Worm (Caenorhabditis elegans) whole organism, L1 larva: ENCODE data around the gene Y46G5A.14.

Experiments used
- C04F5.9 ChIP-seq: sonication (generic microtip); optimal IDR thresholded peaks from 2 replicates; lab custom pipeline; 2016; ENCODE audit warnings: missing genetic modification characterization, missing compliant biosample characterization
- F16B12.6 ChIP-seq: fragments of 150-350 bp; optimal IDR thresholded peaks from 2 replicates; lab custom pipeline; 2014; ENCODE audit warnings: missing biosample characterization, missing genetic modification characterization
- blmp-1 ChIP-seq: fragments of 150-350 bp; optimal IDR thresholded peaks from 2 replicates; lab custom pipeline; 2014; ENCODE audit warnings: missing biosample characterization, missing genetic modification characterization
- ceh-8 ChIP-seq: fragments of 200-800 bp; sonication (Bioruptor generic); optimal IDR thresholded peaks from 2 replicates; lab custom pipeline; 2018; ENCODE audit warnings: mild to moderate bottlenecking, missing genetic modification characterization, moderate library complexity, missing compliant biosample characterization
- ceh-82 ChIP-seq, 3 experiments: fragments of 150-350 bp in 1 of 3; sonication (generic microtip) in 2 of 3; optimal IDR thresholded peaks; 2 replicates each; lab custom pipeline; 2014 to 2017; ENCODE audit warnings: missing biosample characterization in 3 of 3, missing genetic modification characterization in 3 of 3
- ceh-88 ChIP-seq: fragments of 200-800 bp; sonication (Bioruptor generic); IDR thresholded peaks from 2 replicates; pipeline ENCODE4 v1.3.6; 2022; ENCODE audit warnings: missing genetic modification characterization, missing compliant biosample characterization
- ces-1 ChIP-seq: fragments of 150-350 bp; optimal IDR thresholded peaks from 2 replicates; lab custom pipeline; 2014; ENCODE audit warnings: missing biosample characterization, missing genetic modification reagents, missing genetic modification characterization
- dpl-1 ChIP-seq, 3 experiments: fragments of 150-350 bp in 2 of 3; sonication (generic microtip) in 1 of 3; optimal IDR thresholded peaks; 2 replicates each; lab custom pipeline; 2014 to 2017; ENCODE audit warnings: missing biosample characterization in 3 of 3, missing genetic modification characterization in 3 of 3, missing genetic modification reagents in 3 of 3
- dsc-1 ChIP-seq: sonication (generic microtip); optimal IDR thresholded peaks from 2 replicates; lab custom pipeline; 2016; ENCODE audit warnings: mild to moderate bottlenecking, missing genetic modification characterization, missing compliant biosample characterization
- efl-1 ChIP-seq, 4 experiments: fragments of 150-350 bp; optimal IDR thresholded peaks in 3 of 4; peaks in 1 of 4; 1 replicate in 1 of 4; 2 replicates in 3 of 4; lab custom pipeline; 2014; ENCODE audit warnings: missing biosample characterization in 2 of 4, missing genetic modification characterization in 2 of 4, missing genetic modification reagents in 2 of 4
- egl-13 ChIP-seq: sonication (generic microtip); optimal IDR thresholded peaks from 2 replicates; lab custom pipeline; 2016; ENCODE audit warnings: missing genotype, missing genetic modification reagents, missing genetic modification characterization, missing compliant biosample characterization
- egl-27 ChIP-seq, 2 experiments: fragments of 150-350 bp in 1 of 2; sonication (generic microtip); optimal IDR thresholded peaks; 3 replicates each; lab custom pipeline; 2017 to 2018; ENCODE audit warnings: missing biosample characterization in 2 of 2, missing genetic modification characterization in 2 of 2, missing genetic modification reagents in 2 of 2
- elt-2 ChIP-seq: sonication (generic microtip); optimal IDR thresholded peaks from 2 replicates; lab custom pipeline; 2016; ENCODE audit warnings: missing genetic modification characterization, mild to moderate bottlenecking, inconsistent platforms, missing compliant biosample characterization, missing genetic modification reagents
- fkh-10 ChIP-seq: sonication (generic microtip); optimal IDR thresholded peaks from 2 replicates; lab custom pipeline; 2017; ENCODE audit warnings: missing biosample characterization, missing genetic modification reagents, missing genetic modification characterization
- hlh-4 ChIP-seq: sonication (generic microtip); optimal IDR thresholded peaks from 2 replicates; lab custom pipeline; 2016; ENCODE audit warnings: mild to moderate bottlenecking, missing genetic modification characterization, missing compliant biosample characterization
- irx-1 ChIP-seq: sonication (generic microtip); optimal IDR thresholded peaks from 2 replicates; lab custom pipeline; 2016; ENCODE audit warnings: missing genetic modification characterization, missing compliant biosample characterization
- isw-1 ChIP-seq: fragments of 200-800 bp; sonication (Bioruptor generic); IDR thresholded peaks from 2 replicates; pipeline ENCODE4 v1.3.6; 2022; ENCODE audit warnings: missing genetic modification characterization, missing compliant biosample characterization
- lin-13 ChIP-seq: fragments of 150-350 bp; optimal IDR thresholded peaks from 2 replicates; lab custom pipeline; 2014; ENCODE audit warnings: missing biosample characterization, missing genetic modification reagents, missing genetic modification characterization
- lin-14 ChIP-seq: fragments of 200-800 bp; sonication (Bioruptor generic); optimal IDR thresholded peaks from 2 replicates; lab custom pipeline; 2018; ENCODE audit warnings: mild to moderate bottlenecking, missing genetic modification characterization, moderate library complexity, missing compliant biosample characterization
- lin-15B ChIP-seq: fragments of 150-350 bp; sonication (generic microtip); optimal IDR thresholded peaks from 3 replicates; lab custom pipeline; 2014; ENCODE audit warnings: missing biosample characterization, missing genetic modification characterization
- lin-35 ChIP-seq, 2 experiments: fragments of 150-350 bp; optimal IDR thresholded peaks; 2 replicates each; lab custom pipeline; 2014; ENCODE audit warnings: missing biosample characterization in 2 of 2, missing genetic modification characterization in 2 of 2, missing genetic modification reagents in 2 of 2
- lir-3 ChIP-seq: sonication (generic microtip); optimal IDR thresholded peaks from 2 replicates; lab custom pipeline; 2016; ENCODE audit warnings: mild to moderate bottlenecking, missing genetic modification characterization, moderate library complexity, missing compliant biosample characterization; ENCODE audit not compliant: poor library complexity
- lsy-2 ChIP-seq, 2 experiments: fragments of 150-350 bp; optimal IDR thresholded peaks; 2 replicates each; lab custom pipeline; 2014; ENCODE audit warnings: missing biosample characterization in 2 of 2, missing genetic modification characterization in 2 of 2
- mep-1 ChIP-seq: fragments of 150-350 bp; optimal IDR thresholded peaks from 2 replicates; lab custom pipeline; 2014; ENCODE audit warnings: missing biosample characterization, missing genetic modification characterization
- nhr-19 ChIP-seq: fragments of 200-800 bp; sonication (Bioruptor generic); conservative IDR thresholded peaks from 2 replicates; pipeline ENCODE4 v1.3.6; 2022; ENCODE audit warnings: missing genetic modification characterization, missing compliant biosample characterization
- nhr-20 ChIP-seq: sonication (generic microtip); optimal IDR thresholded peaks from 2 replicates; lab custom pipeline; 2016; ENCODE audit warnings: mild to moderate bottlenecking, missing genetic modification characterization, missing compliant biosample characterization
- nhr-28 ChIP-seq: fragments of 150-350 bp; optimal IDR thresholded peaks from 2 replicates; lab custom pipeline; 2014; ENCODE audit warnings: missing biosample characterization, missing genetic modification characterization
- nhr-47 ChIP-seq: sonication (generic microtip); optimal IDR thresholded peaks from 2 replicates; lab custom pipeline; 2016; ENCODE audit warnings: mild to moderate bottlenecking, missing genetic modification characterization, moderate library complexity, missing compliant biosample characterization
- nhr-71 ChIP-seq: sonication (generic microtip); optimal IDR thresholded peaks from 2 replicates; lab custom pipeline; 2016; ENCODE audit warnings: mild to moderate bottlenecking, missing genetic modification characterization, moderate library complexity, missing compliant biosample characterization
- nhr-76 ChIP-seq: sonication (generic microtip); optimal IDR thresholded peaks from 2 replicates; lab custom pipeline; 2017; ENCODE audit warnings: missing biosample characterization, missing genetic modification characterization
- nhr-85 ChIP-seq: sonication (generic microtip); peaks from one replicate; lab custom pipeline; 2016; ENCODE audit warnings: missing genetic modification characterization, inconsistent platforms, missing compliant biosample characterization
- nhr-90 ChIP-seq: sonication (generic microtip); optimal IDR thresholded peaks from 2 replicates; lab custom pipeline; 2016; ENCODE audit warnings: mild to moderate bottlenecking, missing genetic modification characterization, missing compliant biosample characterization; ENCODE audit not compliant: poor library complexity
- pax-3 ChIP-seq: fragments of 200-800 bp; sonication (Bioruptor generic); optimal IDR thresholded peaks from 2 replicates; lab custom pipeline; 2018; ENCODE audit warnings: mild to moderate bottlenecking, missing genetic modification characterization, moderate library complexity, missing compliant biosample characterization
- rnt-1 ChIP-seq: sonication (generic microtip); optimal IDR thresholded peaks from 2 replicates; lab custom pipeline; 2016; ENCODE audit warnings: mild to moderate bottlenecking, missing genetic modification characterization, moderate library complexity, missing compliant biosample characterization
- skn-1 ChIP-seq: fragments of 150-350 bp; optimal IDR thresholded peaks from 2 replicates; lab custom pipeline; 2014; ENCODE audit warnings: missing biosample characterization, missing genetic modification characterization
- snpc-4 ChIP-seq: fragments of 150-350 bp; optimal IDR thresholded peaks from 2 replicates; lab custom pipeline; 2014; ENCODE audit warnings: missing biosample characterization, missing genetic modification characterization
- snu-23 ChIP-seq: sonication (generic microtip); optimal IDR thresholded peaks from 2 replicates; lab custom pipeline; 2016; ENCODE audit warnings: missing genetic modification characterization, missing compliant biosample characterization
- swsn-7 ChIP-seq: sonication (generic microtip); optimal IDR thresholded peaks from 2 replicates; lab custom pipeline; 2016; ENCODE audit warnings: missing genetic modification characterization, missing compliant biosample characterization
- tbx-2 ChIP-seq: sonication (generic microtip); optimal IDR thresholded peaks from 2 replicates; lab custom pipeline; 2016; ENCODE audit warnings: missing genetic modification characterization, missing compliant biosample characterization
- unc-130 ChIP-seq: fragments of 150-350 bp; optimal IDR thresholded peaks from 2 replicates; lab custom pipeline; 2017; ENCODE audit warnings: missing biosample characterization, missing genetic modification characterization, inconsistent platforms
- unc-62 ChIP-seq: fragments of 150-350 bp; optimal IDR thresholded peaks from 2 replicates; lab custom pipeline; 2014; ENCODE audit warnings: missing biosample characterization, missing genetic modification reagents, missing genetic modification characterization
- unc-86 ChIP-seq: sonication (generic microtip); optimal IDR thresholded peaks from 2 replicates; lab custom pipeline; 2016; ENCODE audit warnings: missing genetic modification characterization, missing compliant biosample characterization
- xbp-1 ChIP-seq: sonication (generic microtip); optimal IDR thresholded peaks from 2 replicates; lab custom pipeline; 2016; ENCODE audit warnings: missing genetic modification characterization, missing compliant biosample characterization
- ztf-11 ChIP-seq, 2 experiments: sonication (generic microtip); optimal IDR thresholded peaks; 2 replicates each; lab custom pipeline; 2016 to 2017; ENCODE audit warnings: missing genetic modification characterization in 2 of 2, missing biosample characterization in 1 of 2, missing compliant biosample characterization in 1 of 2

Y46G5A.14 gene

DNA sequence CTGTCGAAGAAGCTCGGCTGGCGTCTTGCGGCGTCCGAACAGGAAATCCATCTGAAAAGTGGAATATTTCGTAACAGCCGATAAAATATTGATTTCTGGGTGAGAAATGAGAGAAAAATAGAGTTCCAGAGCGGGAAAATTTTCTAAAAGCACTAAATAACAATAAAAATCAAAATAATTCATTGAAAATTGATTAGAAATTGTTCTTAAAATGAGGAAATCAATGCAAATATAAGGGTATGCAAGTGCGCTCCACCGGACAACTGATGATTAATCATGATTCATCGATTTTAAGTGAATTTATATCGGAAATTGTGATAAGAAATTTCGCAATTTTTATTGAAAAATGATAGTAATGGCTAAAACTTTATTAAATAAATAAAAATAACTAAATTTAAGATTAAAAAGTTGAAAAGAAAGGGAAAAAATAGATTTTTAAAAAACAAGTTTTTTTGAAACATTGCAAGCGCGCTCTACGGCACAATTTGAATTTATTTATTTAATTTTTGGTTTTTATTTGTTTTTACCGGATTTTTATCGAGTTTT is 6.3 kb upstream of the Y46G5A.14 start, which contains the start of the genes vps-2 and tiar-2 (continued):
- TF ChIP-seq irx-1 (tag; lab: Kevin White, UChicago) (peak; percentile 67), nhr-19 (GFP tag; lab: Robert Waterston, UW) (peak; percentile 75), elt-2 (peak; percentile 73), nhr-76 (tag; lab: Kevin White, UChicago) (no peak), lin-14 (GFP tag; lab: Kevin White, UChicago) (peak; percentile 93), unc-62 (GFP tag; lab: Kevin White, UChicago) (no peak), lsy-2 (tag; optimal IDR thresholded peaks at IDR 0.05; lab: Kevin White, UChicago) (peak; percentile 78 to 81), hlh-4 (tag; lab: Kevin White, UChicago) (no peak), F16B12.6 (no peak), lin-13 (no peak), ces-1 (GFP tag; lab: Kevin White, UChicago) (no peak), fkh-10 (GFP tag; lab: Kevin White, UChicago) (no peak), egl-27 (tag; optimal IDR thresholded peaks at IDR 0.05; lab: Kevin White, UChicago) (no peak), pax-3 (tag; lab: Kevin White, UChicago) (peak; percentile 59), nhr-28 (tag; lab: Kevin White, UChicago) (no peak), unc-86 (tag; lab: Kevin White, UChicago) (peak; percentile 32)

DNA sequence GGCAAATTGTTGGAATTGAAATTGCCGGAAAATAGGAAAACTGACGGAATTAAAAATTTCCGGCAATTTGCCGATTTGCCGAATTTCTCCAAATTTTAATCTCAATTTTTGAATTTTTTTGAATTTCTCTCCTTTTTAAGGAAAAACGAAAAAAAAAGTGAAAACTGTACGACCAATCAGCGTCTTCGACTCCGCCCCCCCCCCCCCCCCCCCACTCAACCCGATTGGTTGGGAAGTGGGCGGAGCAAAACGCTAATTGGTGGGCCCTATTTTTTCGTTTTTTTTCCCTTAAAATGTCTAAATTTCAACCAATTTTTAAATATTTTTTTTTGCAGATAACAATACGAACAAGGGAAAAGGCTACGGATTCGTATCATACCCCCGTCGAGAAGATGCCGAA is 4.6 kb upstream of the Y46G5A.14 start:
- TF ChIP-seq C04F5.9 (tag; lab: Kevin White, UChicago) = no peak
- TF ChIP-seq unc-130 (tag; lab: Kevin White, UChicago) = no peak
- peak; percentile 16 for TF ChIP-seq ceh-8

DNA sequence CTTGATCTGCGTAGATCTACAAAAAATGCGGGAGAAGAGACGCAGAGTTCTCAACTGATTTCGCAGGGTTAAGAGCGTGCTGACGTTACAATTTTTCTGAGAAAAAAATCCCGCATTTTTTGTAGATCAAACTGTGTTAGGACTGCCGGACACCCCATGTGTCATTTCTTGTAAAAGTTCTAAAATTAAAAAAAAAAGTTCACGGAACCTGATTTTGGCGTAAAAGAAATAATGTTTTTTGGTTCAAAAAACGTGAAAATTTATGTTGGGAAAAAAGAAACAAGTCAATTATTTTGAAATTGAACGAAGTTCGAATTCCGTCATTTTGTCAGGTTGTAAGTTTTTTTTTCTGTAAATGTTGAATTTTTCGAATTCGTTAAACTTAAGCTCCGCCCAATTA is 1.9 kb downstream of the Y46G5A.14 start, which contains the start of gene Y46G5A.34:
Y46G5A.34 (plus strand) TSS at position 301 of the 400 bp plus-strand sequence.
- TF ChIP-seq lir-3 (tag; lab: Kevin White, UChicago) = no peak
- no peak for TF ChIP-seq irx-1 (tag; lab: Kevin White, UChicago)
- TF ChIP-seq mep-1 (tag; lab: Kevin White, UChicago) = no peak
- no peak for TF ChIP-seq lin-35 (GFP tag; optimal IDR thresholded peaks at IDR 0.05; lab: Kevin White, UChicago)
- no peak for TF ChIP-seq blmp-1 (tag; lab: Kevin White, UChicago)

DNA sequence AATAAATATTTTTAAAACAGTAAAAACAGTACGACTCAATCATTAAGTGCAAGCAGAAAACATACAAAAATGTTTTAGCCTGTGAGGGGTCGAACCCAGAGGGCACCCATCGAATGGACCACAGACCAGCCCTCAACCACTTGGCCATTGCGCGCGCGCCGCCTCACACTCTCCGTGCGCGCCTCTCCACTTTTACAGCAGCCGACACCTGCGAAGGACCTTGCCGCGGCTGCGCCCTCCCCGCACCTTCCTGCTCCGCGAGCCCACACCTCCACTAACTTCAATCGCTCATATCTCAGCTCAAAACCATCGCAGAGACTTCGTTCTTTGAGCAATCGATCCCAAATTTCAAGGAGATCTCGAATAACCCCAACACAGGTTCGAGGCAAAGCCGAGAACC is 3.9 kb downstream of the Y46G5A.14 start:
- peak; percentile 81 for TF ChIP-seq swsn-7 (tag; lab: Kevin White, UChicago)
- peak; percentile 71 for TF ChIP-seq nhr-20 (tag; lab: Kevin White, UChicago)
- TF ChIP-seq lin-15B = peak; percentile 59
- TF ChIP-seq snu-23 = peak; percentile 80
- peak; percentile 97 for TF ChIP-seq snpc-4 (tag; lab: Kevin White, UChicago)
- peak; percentile 64 for TF ChIP-seq nhr-85
- TF ChIP-seq egl-13 (tag; lab: Kevin White, UChicago) = peak; percentile 25
- TF ChIP-seq nhr-71 (tag; lab: Kevin White, UChicago) = peak; percentile 86
- TF ChIP-seq nhr-47 (tag; lab: Kevin White, UChicago) = peak; percentile 84
- peak; percentile 92 for TF ChIP-seq rnt-1
- peak; percentile 69 for TF ChIP-seq tbx-2
- peak; percentile 81 for TF ChIP-seq ceh-8
- peak; percentile 98 for TF ChIP-seq lin-13
- TF ChIP-seq lin-14 (GFP tag; lab: Kevin White, UChicago) = peak; percentile 68
- TF ChIP-seq dpl-1 (GFP tag; optimal IDR thresholded peaks at IDR 0.05; lab: Kevin White, UChicago) = peak in 2 of 3 experiments; percentile 19 to 36
- TF ChIP-seq nhr-90 (tag; lab: Kevin White, UChicago) = peak; percentile 70
- peak; percentile 16; the same call in 1 of the 2 replicates for TF ChIP-seq isw-1 (GFP tag; lab: Robert Waterston, UW)
- peak; percentile 27 for TF ChIP-seq C04F5.9 (tag; lab: Kevin White, UChicago)
- TF ChIP-seq ztf-11 (tag; optimal IDR thresholded peaks at IDR 0.05; lab: Kevin White, UChicago) = peak in 1 of 2 experiments; percentile 44
- TF ChIP-seq unc-86 (tag; lab: Kevin White, UChicago) = peak; percentile 70
- TF ChIP-seq lsy-2 (tag; optimal IDR thresholded peaks at IDR 0.05; lab: Kevin White, UChicago) = peak; percentile 8 to 63
- peak; percentile 35 for TF ChIP-seq skn-1 (tag; lab: Kevin White, UChicago)
- TF ChIP-seq dsc-1 = peak; percentile 66
- TF ChIP-seq ceh-88 (GFP tag; lab: Robert Waterston, UW) = peak; percentile 54; the same call in 1 of the 2 replicates
- peak; percentile 86 for TF ChIP-seq nhr-19 (GFP tag; lab: Robert Waterston, UW)
- TF ChIP-seq efl-1 (optimal IDR thresholded peaks at IDR 0.05; lab: Kevin White, UChicago) = peak; percentile 29 to 56
- TF ChIP-seq efl-1 (GFP tag; optimal IDR thresholded peaks at IDR 0.05 in 1 of 2; lab: Kevin White, UChicago) = peak; percentile 29 to 95
- TF ChIP-seq xbp-1 (tag; lab: Kevin White, UChicago) = peak; percentile 58
- TF ChIP-seq ceh-82 (tag; optimal IDR thresholded peaks at IDR 0.05; lab: Kevin White, UChicago) = peak; percentile 46 to 72 (median 56)
